Fruit fly (Drosophila melanogaster) whole organism, embryonic: Measurements from ENCODE around the gene CG18281.

Source experiments
- Ada2b ChIP-seq: fragments of 200-800 bp; sonication (Bioruptor generic); IDR thresholded peaks from 2 replicates; pipeline ENCODE4 v1.3.6; 2022; ENCODE audit warnings: missing biosample characterization, missing genetic modification characterization
- C15 ChIP-seq: fragments of 200-800 bp; sonication (Bioruptor generic); IDR thresholded peaks from 3 replicates; pipeline ENCODE4 v1.3.6; 2022; ENCODE audit warnings: missing biosample characterization, missing genetic modification characterization
- CG10274 ChIP-seq: fragments of 200-800 bp; sonication (Bioruptor generic); optimal IDR thresholded peaks from 3 replicates; lab custom pipeline; 2017; ENCODE audit warnings: missing biosample characterization, mild to moderate bottlenecking, missing genetic modification characterization
- CG10462 ChIP-seq: fragments of 200-800 bp; sonication (Bioruptor generic); optimal IDR thresholded peaks from 2 replicates; lab custom pipeline; 2016; ENCODE audit warnings: missing biosample characterization, missing genetic modification characterization
- CG14441 ChIP-seq: fragments of 200-800 bp; sonication (Bioruptor generic); IDR thresholded peaks from 2 replicates; pipeline ENCODE4 v1.3.6; 2022; ENCODE audit warnings: missing biosample characterization, missing genetic modification characterization
- CG14710 ChIP-seq: fragments of 200-800 bp; sonication (Bioruptor generic); optimal IDR thresholded peaks from 3 replicates; lab custom pipeline; 2019; ENCODE audit warnings: missing biosample characterization, mild to moderate bottlenecking, missing genetic modification characterization, moderate library complexity
- CG14965 ChIP-seq: fragments of 200-800 bp; sonication (Bioruptor generic); optimal IDR thresholded peaks from 2 replicates; lab custom pipeline; 2016; ENCODE audit warnings: missing biosample characterization, missing genetic modification characterization, borderline replicate concordance
- CG1603 ChIP-seq: fragments of 200-800 bp; sonication (Bioruptor generic); optimal IDR thresholded peaks from 2 replicates; lab custom pipeline; 2019; ENCODE audit warnings: missing biosample characterization, mild to moderate bottlenecking, missing genetic modification characterization, moderate library complexity
- CG2889 ChIP-seq: fragments of 200-800 bp; sonication (Bioruptor generic); IDR thresholded peaks from 3 replicates; pipeline ENCODE4 v1.3.6; 2022; ENCODE audit warnings: missing biosample characterization, missing genetic modification characterization
- CG3065 ChIP-seq: fragments of 200-800 bp; sonication (Bioruptor generic); optimal IDR thresholded peaks from 2 replicates; lab custom pipeline; 2016; ENCODE audit warnings: missing biosample characterization, missing genetic modification characterization
- CG34422 ChIP-seq: fragments of 200-800 bp; sonication (Bioruptor generic); IDR thresholded peaks from 3 replicates; pipeline ENCODE4 v1.3.6; 2022; ENCODE audit warnings: missing biosample characterization, missing genetic modification characterization
- CG4707 ChIP-seq: fragments of 200-800 bp; sonication (Bioruptor generic); optimal IDR thresholded peaks from 2 replicates; lab custom pipeline; 2018; ENCODE audit warnings: missing biosample characterization, mild to moderate bottlenecking, missing genetic modification characterization, moderate library complexity
- CG5245 ChIP-seq: fragments of 200-800 bp; sonication (Bioruptor generic); optimal IDR thresholded peaks from 3 replicates; lab custom pipeline; 2016; ENCODE audit warnings: missing biosample characterization, missing genetic modification characterization
- CG7786 ChIP-seq: fragments of 200-800 bp; sonication (Bioruptor generic); optimal IDR thresholded peaks from 2 replicates; lab custom pipeline; 2016; ENCODE audit warnings: missing biosample characterization, missing genetic modification characterization
- CG7839 ChIP-seq: fragments of 200-800 bp; sonication (Bioruptor generic); optimal IDR thresholded peaks from 3 replicates; lab custom pipeline; 2018; ENCODE audit warnings: missing biosample characterization, mild to moderate bottlenecking, missing genetic modification characterization, moderate library complexity
- CG9609 ChIP-seq: fragments of 200-800 bp; sonication (Bioruptor generic); optimal IDR thresholded peaks from 3 replicates; lab custom pipeline; 2016; ENCODE audit warnings: missing biosample characterization, missing genetic modification characterization
- CoRest ChIP-seq: fragments of 200-800 bp; sonication (Bioruptor generic); optimal IDR thresholded peaks from 3 replicates; lab custom pipeline; 2018; ENCODE audit warnings: missing biosample characterization, mild to moderate bottlenecking, missing genetic modification characterization, moderate library complexity
- D19B ChIP-seq: fragments of 200-800 bp; sonication (Bioruptor generic); optimal IDR thresholded peaks from 2 replicates; lab custom pipeline; 2017; ENCODE audit warnings: missing biosample characterization, mild to moderate bottlenecking, missing genetic modification characterization
- Dp ChIP-seq: fragments of 200-800 bp; sonication (Bioruptor generic); optimal IDR thresholded peaks from 2 replicates; lab custom pipeline; 2018; ENCODE audit warnings: missing biosample characterization, mild to moderate bottlenecking, missing genetic modification characterization, moderate library complexity
- ERR ChIP-seq: fragments of 200-800 bp; sonication (Bioruptor generic); optimal IDR thresholded peaks from 2 replicates; lab custom pipeline; 2016; ENCODE audit warnings: missing biosample characterization, missing genetic modification characterization
- Elba2 ChIP-seq: fragments of 200-800 bp; sonication (Bioruptor generic); optimal IDR thresholded peaks from 3 replicates; lab custom pipeline; 2016; ENCODE audit warnings: missing biosample characterization, missing genetic modification characterization
- Fer3 ChIP-seq: fragments of 200-800 bp; sonication (Bioruptor generic); optimal IDR thresholded peaks from 2 replicates; lab custom pipeline; 2018; ENCODE audit warnings: missing biosample characterization, mild to moderate bottlenecking, missing genetic modification characterization, moderate library complexity
- Hmr ChIP-seq: fragments of 200-800 bp; sonication (Bioruptor generic); optimal IDR thresholded peaks from 3 replicates; lab custom pipeline; 2017; ENCODE audit warnings: mild to moderate bottlenecking, missing biosample characterization, missing genetic modification reagents, missing genetic modification characterization
- Hr39 ChIP-seq: fragments of >200 bp; optimal IDR thresholded peaks from 2 replicates; lab custom pipeline; 2017
- Lpt ChIP-seq: fragments of >200 bp; optimal IDR thresholded peaks from 2 replicates; lab custom pipeline; 2018; ENCODE audit warnings: missing biosample characterization, missing genetic modification characterization
- NC2α ChIP-seq: fragments of 200-800 bp; sonication (Bioruptor generic); optimal IDR thresholded peaks from 2 replicates; lab custom pipeline; 2016; ENCODE audit warnings: missing biosample characterization, missing genetic modification characterization
- NK7.1 ChIP-seq: fragments of 200-800 bp; sonication (Bioruptor generic); optimal IDR thresholded peaks from 3 replicates; lab custom pipeline; 2016; ENCODE audit warnings: missing biosample characterization, missing genetic modification characterization
- Neu2 ChIP-seq: fragments of 200-800 bp; sonication (Bioruptor generic); optimal IDR thresholded peaks from 3 replicates; lab custom pipeline; 2016; ENCODE audit warnings: missing biosample characterization, missing genetic modification characterization, borderline replicate concordance
- Nf-YB ChIP-seq: fragments of 200-800 bp; sonication (Bioruptor generic); optimal IDR thresholded peaks from 3 replicates; lab custom pipeline; 2019; ENCODE audit warnings: missing biosample characterization, mild to moderate bottlenecking, missing genetic modification characterization, moderate library complexity
- Oli ChIP-seq: fragments of 200-800 bp; sonication (Bioruptor generic); optimal IDR thresholded peaks from 2 replicates; lab custom pipeline; 2018; ENCODE audit warnings: missing biosample characterization, mild to moderate bottlenecking, missing genetic modification characterization, moderate library complexity
- Poxn ChIP-seq: fragments of 200-800 bp; sonication (Bioruptor generic); IDR thresholded peaks from 2 replicates; pipeline ENCODE4 v1.3.6; 2022; ENCODE audit warnings: missing biosample characterization, missing genetic modification characterization
- Scr ChIP-seq: fragments of 200-800 bp; sonication (Bioruptor generic); IDR thresholded peaks from 2 replicates; pipeline ENCODE4 v1.3.6; 2022; ENCODE audit warnings: missing biosample characterization, missing genetic modification characterization; ENCODE audit not compliant: partially characterized antibody
- Side ChIP-seq: fragments of 200-800 bp; sonication (Bioruptor generic); optimal IDR thresholded peaks from 2 replicates; lab custom pipeline; 2016; ENCODE audit warnings: missing biosample characterization, missing genetic modification characterization
- Usf ChIP-seq: fragments of 200-800 bp; sonication (Bioruptor generic); optimal IDR thresholded peaks from 2 replicates; lab custom pipeline; 2017; ENCODE audit warnings: missing genotype, missing biosample characterization, missing genetic modification characterization
- bigmax ChIP-seq: fragments of 200-800 bp; sonication (Bioruptor generic); optimal IDR thresholded peaks from 2 replicates; lab custom pipeline; 2018; ENCODE audit warnings: missing biosample characterization, mild to moderate bottlenecking, missing genetic modification characterization
- crol ChIP-seq: fragments of 200-800 bp; sonication (Bioruptor generic); IDR thresholded peaks from 2 replicates; pipeline ENCODE4 v1.3.6; 2022; ENCODE audit warnings: missing biosample characterization, missing genetic modification characterization
- eyg ChIP-seq: fragments of 200-800 bp; sonication (Bioruptor generic); optimal IDR thresholded peaks from 3 replicates; lab custom pipeline; 2016; ENCODE audit warnings: missing biosample characterization, missing genetic modification characterization
- fd64A ChIP-seq: fragments of 200-800 bp; sonication (Bioruptor generic); optimal IDR thresholded peaks from 3 replicates; lab custom pipeline; 2018; ENCODE audit warnings: missing biosample characterization, mild to moderate bottlenecking, missing genetic modification characterization
- gt ChIP-seq: fragments of 200-800 bp; sonication (Bioruptor generic); IDR thresholded peaks from 2 replicates; pipeline ENCODE4 v1.3.6; 2022; ENCODE audit warnings: missing biosample characterization, missing genetic modification characterization
- klu ChIP-seq: fragments of 200-800 bp; sonication (Bioruptor generic); IDR thresholded peaks from 2 replicates; pipeline ENCODE4 v1.3.6; 2022; ENCODE audit warnings: missing biosample characterization, missing genetic modification characterization
- luna ChIP-seq: fragments of 200-800 bp; sonication (Bioruptor generic); optimal IDR thresholded peaks from 2 replicates; lab custom pipeline; 2016; ENCODE audit warnings: missing biosample characterization, missing genetic modification characterization
- nau ChIP-seq: fragments of 200-800 bp; sonication (Bioruptor generic); optimal IDR thresholded peaks from 3 replicates; lab custom pipeline; 2017; ENCODE audit warnings: missing biosample characterization, mild to moderate bottlenecking, missing genetic modification characterization, missing genetic modification reagents
- nmo ChIP-seq: fragments of 200-800 bp; sonication (Bioruptor generic); optimal IDR thresholded peaks from 2 replicates; lab custom pipeline; 2018; ENCODE audit warnings: missing biosample characterization, mild to moderate bottlenecking, missing genetic modification characterization, moderate library complexity
- phol ChIP-seq: fragments of 200-800 bp; sonication (Bioruptor generic); optimal IDR thresholded peaks from 3 replicates; lab custom pipeline; 2018; ENCODE audit warnings: missing biosample characterization, mild to moderate bottlenecking, missing genetic modification characterization, moderate library complexity
- ranshi ChIP-seq: fragments of 200-800 bp; sonication (Bioruptor generic); IDR thresholded peaks from 2 replicates; pipeline ENCODE4 v1.3.6; 2022; ENCODE audit warnings: missing biosample characterization, missing genetic modification characterization
- tin ChIP-seq: fragments of 200-800 bp; sonication (Bioruptor generic); optimal IDR thresholded peaks from 3 replicates; lab custom pipeline; 2016; ENCODE audit warnings: missing biosample characterization, missing genetic modification characterization
- tio ChIP-seq: fragments of 200-800 bp; sonication (Bioruptor generic); optimal IDR thresholded peaks from 2 replicates; lab custom pipeline; 2017; ENCODE audit warnings: missing biosample characterization, missing genetic modification characterization, inconsistent platforms
- tna ChIP-seq: fragments of 200-800 bp; sonication (Bioruptor generic); IDR thresholded peaks from 2 replicates; pipeline ENCODE4 v1.3.6; 2022; ENCODE audit warnings: missing biosample characterization, missing genetic modification characterization; ENCODE audit not compliant: partially characterized antibody
- wek ChIP-seq: fragments of 200-800 bp; sonication (Bioruptor generic); optimal IDR thresholded peaks from 3 replicates; lab custom pipeline; 2018; ENCODE audit warnings: missing biosample characterization, mild to moderate bottlenecking, missing genetic modification characterization, moderate library complexity
- yki ChIP-seq: fragments of >200 bp; optimal IDR thresholded peaks from 3 replicates; lab custom pipeline; 2018
- z ChIP-seq: fragments of 200-800 bp; sonication (Bioruptor generic); IDR thresholded peaks from 3 replicates; pipeline ENCODE4 v1.3.6; 2022; ENCODE audit warnings: missing biosample characterization, missing genetic modification characterization

Gene CG18281

dm6 chr3L:20508136-20508635 lies 8.6 kb downstream of the CG18281 start (continued):
- TF ChIP-seq CG3065 (peak; percentile 73), CG4707 (GFP tag; lab: Kevin White, UChicago) (peak; percentile 66), Poxn (peak; percentile 88), Oli (tag; lab: Kevin White, UChicago) (peak; percentile 92), CG10462 (GFP tag; lab: Kevin White, UChicago) (peak; percentile 80), Elba2 (no peak), CG10274 (peak; percentile 89), Side (GFP tag; lab: Kevin White, UChicago) (peak; percentile 87), CG5245 (GFP tag; lab: Kevin White, UChicago) (peak; percentile 91), CG14710 (tag; lab: Kevin White, UChicago) (peak; percentile 83), CG7786 (GFP tag; lab: Kevin White, UChicago) (peak; percentile 94), wek (GFP tag; lab: Kevin White, UChicago) (peak; percentile 60), Nf-YB (peak; percentile 79), Hr39 (lab: Kevin White, UChicago) (no peak), Fer3 (tag; lab: Kevin White, UChicago) (peak; percentile 96), yki (lab: Kevin White, UChicago) (no peak), tna (GFP tag; lab: Robert Waterston, UW) (no peak; the same call in 1 of the 2 replicates), ERR (peak; percentile 90), CG2889 (GFP tag; lab: Robert Waterston, UW) (peak; percentile 85), CG9609 (GFP tag; lab: Kevin White, UChicago) (peak; percentile 91), tin (GFP tag; lab: Kevin White, UChicago) (peak; percentile 95), bigmax (peak; percentile 30), luna (GFP tag; lab: Kevin White, UChicago) (peak; percentile 92), CG34422 (GFP tag; lab: Robert Waterston, UW) (peak; percentile 93), CG14441 (GFP tag; lab: Robert Waterston, UW) (peak; percentile 4), gt (GFP tag; lab: Robert Waterston, UW) (peak; percentile 73), z (GFP tag; lab: Robert Waterston, UW) (no peak), D19B (peak; percentile 91), nau (peak; percentile 89), nmo (peak; percentile 94), Usf (GFP tag; lab: Kevin White, UChicago) (peak; percentile 94), klu (peak; percentile 92), eyg (GFP tag; lab: Kevin White, UChicago) (peak; percentile 82), CG7839 (peak; percentile 96), CG14965 (GFP tag; lab: Kevin White, UChicago) (peak; percentile 21), ranshi (GFP tag; lab: Robert Waterston, UW) (peak; percentile 91; the same call in 1 of the 2 replicates), Ada2b (peak; percentile 94), Lpt (no peak), NK7.1 (GFP tag; lab: Kevin White, UChicago) (peak; percentile 71), crol (GFP tag; lab: Robert Waterston, UW) (no peak; the same call in 1 of the 2 replicates), fd64A (peak; percentile 58), Neu2 (GFP tag; lab: Kevin White, UChicago) (peak; percentile 64), Hmr (GFP tag; lab: Kevin White, UChicago) (peak; percentile 97), Scr (GFP tag; lab: Robert Waterston, UW) (peak; percentile 52), NC2α (peak; percentile 81), CoRest (tag; lab: Kevin White, UChicago) (peak; percentile 95), CG1603 (tag; lab: Kevin White, UChicago) (peak; percentile 80), C15 (peak; percentile 92), Dp (GFP tag; lab: Kevin White, UChicago) (no peak), tio (GFP tag; lab: Kevin White, UChicago) (peak; percentile 91), phol (tag; lab: Kevin White, UChicago) (peak; percentile 87)
